Worm (Caenorhabditis elegans): ENCODE data around the gene fbxa-147.

The fbxa-147 gene

ce11 chrV:14685435-14686058 is 30.8 kb upstream of the fbxa-147 start, which contains the start of gene C47E8.4:
Gene C47E8.4, minus strand, starts transcription at chrV:14685485.
- peak; percentile 97 for TF ChIP-seq Y116A8C.19 (tag; optimal IDR thresholded peaks at IDR 0.05; ENCODE audit: borderline replicate concordance)
- TF ChIP-seq lir-3 (tag; optimal IDR thresholded peaks at IDR 0.05; ENCODE audit: poor library complexity), result peak; percentile 99
- TF ChIP-seq elt-3 (tag; optimal IDR thresholded peaks at IDR 0.05), result peak in 4 of 6 experiments; percentile 12 to 99 (median 89)
- TF ChIP-seq fkh-8 (tag; optimal IDR thresholded peaks at IDR 0.05), result peak; percentile 100
- TF ChIP-seq sptf-1 (tag; optimal IDR thresholded peaks at IDR 0.05), result no peak
- peak; percentile 88 for TF ChIP-seq ama-1 (optimal IDR thresholded peaks at IDR 0.05)
- peak; percentile 97 for TF ChIP-seq lin-39 (tag; optimal IDR thresholded peaks at IDR 0.05)
- peak; percentile 95 for TF ChIP-seq skn-1 (tag; optimal IDR thresholded peaks at IDR 0.05)
- no peak for TF ChIP-seq alr-1 (tag; optimal IDR thresholded peaks at IDR 0.05; ENCODE audit: borderline replicate concordance)
- TF ChIP-seq egl-13 (tag; optimal IDR thresholded peaks at IDR 0.05), result peak; percentile 99
- TF ChIP-seq zip-4 (GFP tag; optimal IDR thresholded peaks at IDR 0.05), result peak; percentile 94
- TF ChIP-seq nhr-19 (GFP tag; conservative IDR thresholded peaks at IDR 0.05), result peak; percentile 99
- TF ChIP-seq snu-23 (GFP tag; optimal IDR thresholded peaks at IDR 0.05), result peak; percentile 99
- TF ChIP-seq hpl-2 (GFP tag; optimal IDR thresholded peaks at IDR 0.05), result peak; percentile 54
- TF ChIP-seq elt-2 (tag; optimal IDR thresholded peaks at IDR 0.05), result peak; percentile 90
- TF ChIP-seq mep-1 (tag; optimal IDR thresholded peaks at IDR 0.05), result peak; percentile 98
- TF ChIP-seq lin-35 (GFP tag; optimal IDR thresholded peaks at IDR 0.05), result peak; percentile 91 to 92
- TF ChIP-seq rnt-1 (tag; optimal IDR thresholded peaks at IDR 0.05), result peak; percentile 99
- peak; percentile 97 for TF ChIP-seq fkh-10 (GFP tag; optimal IDR thresholded peaks at IDR 0.05)
- peak; percentile 70 for TF ChIP-seq pqm-1 (tag; optimal IDR thresholded peaks at IDR 0.05)
- TF ChIP-seq ceh-63 (GFP tag; optimal IDR thresholded peaks at IDR 0.05), result peak; percentile 96
- peak; percentile 97 for TF ChIP-seq unc-130 (tag; optimal IDR thresholded peaks at IDR 0.05)
- TF ChIP-seq nhr-76 (tag; optimal IDR thresholded peaks at IDR 0.05), result peak; percentile 83
- peak; percentile 98 for TF ChIP-seq lsy-2 (tag; optimal IDR thresholded peaks at IDR 0.05)
- TF ChIP-seq mef-2 (tag; optimal IDR thresholded peaks at IDR 0.05), result peak; percentile 63
- TF ChIP-seq isw-1 (GFP tag; IDR thresholded peaks at IDR 0.05), result peak; percentile 100
- TF ChIP-seq unc-30 (tag; optimal IDR thresholded peaks at IDR 0.05), result peak; percentile 67
- no peak for TF ChIP-seq pag-3 (tag; optimal IDR thresholded peaks at IDR 0.05; ENCODE audit: borderline replicate concordance, insufficient read depth)
- peak; percentile 98 for TF ChIP-seq lin-13 (GFP tag; optimal IDR thresholded peaks at IDR 0.05)
- peak; percentile 98 for TF ChIP-seq jun-1 (tag; optimal IDR thresholded peaks at IDR 0.05)
- peak; percentile 26 for TF ChIP-seq F16B12.6 (tag; optimal IDR thresholded peaks at IDR 0.05)
- TF ChIP-seq nhr-71 (tag; optimal IDR thresholded peaks at IDR 0.05), result peak; percentile 100
- TF ChIP-seq nhr-12 (tag; optimal IDR thresholded peaks at IDR 0.05), result peak; percentile 74
- TF ChIP-seq zag-1 (tag; optimal IDR thresholded peaks at IDR 0.05), result peak; percentile 93
- no peak for TF ChIP-seq ets-5 (GFP tag; IDR thresholded peaks at IDR 0.05)
- peak; percentile 95 for TF ChIP-seq nhr-11 (tag; optimal IDR thresholded peaks at IDR 0.05)
- peak; percentile 95 for TF ChIP-seq aly-2 (tag; optimal IDR thresholded peaks at IDR 0.05)
- TF ChIP-seq fkh-4 (tag; optimal IDR thresholded peaks at IDR 0.05; ENCODE audit: borderline replicate concordance), result peak; percentile 99
- peak; percentile 95 for TF ChIP-seq vab-15 (tag; optimal IDR thresholded peaks at IDR 0.05)
- peak; percentile 99 for TF ChIP-seq nhr-77 (tag; optimal IDR thresholded peaks at IDR 0.05)
- TF ChIP-seq nhr-84 (tag; optimal IDR thresholded peaks at IDR 0.05), result peak; percentile 49
- peak; percentile 99 for TF ChIP-seq nhr-20 (tag; optimal IDR thresholded peaks at IDR 0.05)
- TF ChIP-seq mdl-1 (tag; optimal IDR thresholded peaks at IDR 0.05), result peak in 1 of 2 experiments; percentile 90
- peak; percentile 99 for TF ChIP-seq lin-15B (tag; optimal IDR thresholded peaks at IDR 0.05)
- peak; percentile 53 to 100 for TF ChIP-seq ztf-11 (tag; optimal IDR thresholded peaks at IDR 0.05)
- peak; percentile 96 for TF ChIP-seq nhr-237 (tag; optimal IDR thresholded peaks at IDR 0.05)
- TF ChIP-seq hlh-4 (tag; optimal IDR thresholded peaks at IDR 0.05), result peak; percentile 65
- peak; percentile 80 for TF ChIP-seq blmp-1 (tag; optimal IDR thresholded peaks at IDR 0.05)
- peak; percentile 95 for TF ChIP-seq efl-1 (optimal IDR thresholded peaks at IDR 0.05)
- TF ChIP-seq efl-1 (GFP tag; optimal IDR thresholded peaks at IDR 0.05 in 1 of 2), result peak; percentile 86 to 99
- peak; percentile 90 for TF ChIP-seq dpl-1 (GFP tag; optimal IDR thresholded peaks at IDR 0.05)
- peak; percentile 99 for TF ChIP-seq mab-9 (GFP tag; IDR thresholded peaks at IDR 0.05)
